Fruit fly (Drosophila melanogaster) whole organism, embryonic: ENCODE data around the gene Sptr.

Experiments used
- Bdp1 ChIP-seq: fragments of 200-800 bp; sonication (Bioruptor generic); optimal IDR thresholded peaks from 3 replicates; lab custom pipeline; 2016; ENCODE audit warnings: missing biosample characterization, missing genetic modification characterization
- Blimp-1 ChIP-seq: fragments of 200-800 bp; sonication (Bioruptor generic); optimal IDR thresholded peaks from 3 replicates; lab custom pipeline; 2018; ENCODE audit warnings: missing biosample characterization, missing genetic modification characterization, mild to moderate bottlenecking, moderate library complexity, missing genetic modification reagents
- CG10321 ChIP-seq: fragments of 200-800 bp; sonication (Bioruptor generic); IDR thresholded peaks from 2 replicates; pipeline ENCODE4 v1.3.6; 2022; ENCODE audit warnings: missing biosample characterization, missing genetic modification characterization
- CG10366 ChIP-seq: fragments of 200-800 bp; sonication (Bioruptor generic); IDR thresholded peaks from 2 replicates; pipeline ENCODE4 v1.3.6; 2022; ENCODE audit warnings: missing biosample characterization, missing genetic modification characterization
- CG11398 ChIP-seq: fragments of 200-800 bp; sonication (Bioruptor generic); optimal IDR thresholded peaks from 2 replicates; lab custom pipeline; 2016; ENCODE audit warnings: missing biosample characterization, missing genetic modification characterization
- CG11723 ChIP-seq: fragments of 200-800 bp; sonication (Bioruptor generic); optimal IDR thresholded peaks from 2 replicates; lab custom pipeline; 2017; ENCODE audit warnings: missing biosample characterization, mild to moderate bottlenecking, missing genetic modification characterization
- CG12391 ChIP-seq: fragments of 200-800 bp; sonication (Bioruptor generic); optimal IDR thresholded peaks from 3 replicates; lab custom pipeline; 2018; ENCODE audit warnings: missing biosample characterization, mild to moderate bottlenecking, missing genetic modification characterization, moderate library complexity
- CG16815 ChIP-seq: fragments of 200-800 bp; sonication (Bioruptor generic); optimal IDR thresholded peaks from 3 replicates; lab custom pipeline; 2017; ENCODE audit warnings: missing biosample characterization, mild to moderate bottlenecking, missing genetic modification characterization
- CG17612 ChIP-seq: fragments of 200-800 bp; sonication (Bioruptor generic); IDR thresholded peaks from 2 replicates; pipeline ENCODE4 v1.3.6; 2022; ENCODE audit warnings: missing biosample characterization, missing genetic modification characterization
- CG18011 ChIP-seq: fragments of 200-800 bp; sonication (Bioruptor generic); optimal IDR thresholded peaks from 2 replicates; lab custom pipeline; 2017; ENCODE audit warnings: missing biosample characterization, missing genetic modification characterization, mild to moderate bottlenecking, moderate library complexity, missing genotype
- CG18619 ChIP-seq: fragments of 200-800 bp; sonication (Bioruptor generic); optimal IDR thresholded peaks from 3 replicates; lab custom pipeline; 2017; ENCODE audit warnings: missing biosample characterization, mild to moderate bottlenecking, missing genetic modification characterization
- CG18764 ChIP-seq: fragments of 200-800 bp; sonication (Bioruptor generic); optimal IDR thresholded peaks from 3 replicates; lab custom pipeline; 2016; ENCODE audit warnings: missing biosample characterization, missing genetic modification characterization
- CG2712 ChIP-seq: fragments of 200-800 bp; optimal IDR thresholded peaks from 3 replicates; lab custom pipeline; 2019; ENCODE audit warnings: missing biosample characterization, mild to moderate bottlenecking, missing genetic modification characterization, moderate library complexity
- CG31224 ChIP-seq: fragments of 200-800 bp; sonication (Bioruptor generic); IDR thresholded peaks from 2 replicates; pipeline ENCODE4 v1.3.6; 2022; ENCODE audit warnings: missing biosample characterization, missing genetic modification characterization
- CG31365 ChIP-seq: fragments of 200-800 bp; sonication (Bioruptor generic); optimal IDR thresholded peaks from 2 replicates; lab custom pipeline; 2018; ENCODE audit warnings: missing biosample characterization, mild to moderate bottlenecking, missing genetic modification characterization
- CG34422 ChIP-seq: fragments of 200-800 bp; sonication (Bioruptor generic); IDR thresholded peaks from 3 replicates; pipeline ENCODE4 v1.3.6; 2022; ENCODE audit warnings: missing biosample characterization, missing genetic modification characterization
- CG4707 ChIP-seq: fragments of 200-800 bp; sonication (Bioruptor generic); optimal IDR thresholded peaks from 2 replicates; lab custom pipeline; 2018; ENCODE audit warnings: missing biosample characterization, mild to moderate bottlenecking, missing genetic modification characterization, moderate library complexity
- CG6683 ChIP-seq: fragments of 200-800 bp; sonication (Bioruptor generic); optimal IDR thresholded peaks from 2 replicates; lab custom pipeline; 2017; ENCODE audit warnings: missing biosample characterization, mild to moderate bottlenecking, missing genetic modification characterization, missing genetic modification reagents
- CG6813 ChIP-seq: fragments of 200-800 bp; sonication (Bioruptor generic); optimal IDR thresholded peaks from 2 replicates; lab custom pipeline; 2017; ENCODE audit warnings: missing biosample characterization, missing genetic modification characterization, mild to moderate bottlenecking, moderate library complexity, missing genetic modification reagents
- CG6854 ChIP-seq: fragments of 200-800 bp; sonication (Bioruptor generic); optimal IDR thresholded peaks from 3 replicates; lab custom pipeline; 2017; ENCODE audit warnings: missing biosample characterization, mild to moderate bottlenecking, missing genetic modification characterization
- CG7987 ChIP-seq: fragments of 200-800 bp; sonication (Bioruptor generic); optimal IDR thresholded peaks from 2 replicates; lab custom pipeline; 2018; ENCODE audit warnings: missing biosample characterization, mild to moderate bottlenecking, missing genetic modification characterization, moderate library complexity
- CG9609 ChIP-seq: fragments of 200-800 bp; sonication (Bioruptor generic); optimal IDR thresholded peaks from 3 replicates; lab custom pipeline; 2016; ENCODE audit warnings: missing biosample characterization, missing genetic modification characterization
- CkIIα-i1 ChIP-seq: fragments of 200-800 bp; sonication (Bioruptor generic); IDR thresholded peaks from 2 replicates; pipeline ENCODE4 v1.3.6; 2022; ENCODE audit warnings: missing biosample characterization, missing genetic modification characterization
- ERR ChIP-seq: fragments of 200-800 bp; sonication (Bioruptor generic); optimal IDR thresholded peaks from 2 replicates; lab custom pipeline; 2016; ENCODE audit warnings: missing biosample characterization, missing genetic modification characterization
- Ets65A ChIP-seq: fragments of 200-800 bp; sonication (Bioruptor generic); peaks from one replicate; lab custom pipeline; 2016; ENCODE audit warnings: missing biosample characterization, missing genetic modification characterization
- Fer1 ChIP-seq: fragments of 200-800 bp; sonication (Bioruptor generic); optimal IDR thresholded peaks from 2 replicates; lab custom pipeline; 2017; ENCODE audit warnings: missing biosample characterization, mild to moderate bottlenecking, missing genetic modification characterization
- H15 ChIP-seq: fragments of 200-800 bp; sonication (Bioruptor generic); IDR thresholded peaks from 3 replicates; pipeline ENCODE4 v1.3.6; 2022; ENCODE audit warnings: missing biosample characterization, missing genetic modification characterization
- Hey ChIP-seq: fragments of 200-800 bp; sonication (Bioruptor generic); optimal IDR thresholded peaks from 3 replicates; lab custom pipeline; 2018; ENCODE audit warnings: missing biosample characterization, mild to moderate bottlenecking, missing genetic modification characterization
- Hmr ChIP-seq: fragments of 200-800 bp; sonication (Bioruptor generic); optimal IDR thresholded peaks from 3 replicates; lab custom pipeline; 2017; ENCODE audit warnings: mild to moderate bottlenecking, missing biosample characterization, missing genetic modification reagents, missing genetic modification characterization
- Hr51 ChIP-seq, 2 experiments: fragments of 200-800 bp; sonication (Bioruptor generic); optimal IDR thresholded peaks; 2 replicates in 1 of 2; 3 replicates in 1 of 2; lab custom pipeline; 2016 to 2018; ENCODE audit warnings: missing biosample characterization in 2 of 2, missing genetic modification characterization in 2 of 2, mild to moderate bottlenecking in 1 of 2, moderate library complexity in 1 of 2
- Mrtf ChIP-seq: fragments of 200-800 bp; sonication (Bioruptor generic); IDR thresholded peaks from 3 replicates; pipeline ENCODE4 v1.3.6; 2022; ENCODE audit warnings: missing biosample characterization, missing genetic modification characterization
- Ptx1 ChIP-seq: fragments of 200-800 bp; sonication (Bioruptor generic); IDR thresholded peaks from 2 replicates; pipeline ENCODE4 v1.3.6; 2022; ENCODE audit warnings: missing biosample characterization, missing genetic modification characterization
- Rx ChIP-seq: fragments of 200-800 bp; sonication (Bioruptor generic); IDR thresholded peaks from 2 replicates; pipeline ENCODE4 v1.3.6; 2022; ENCODE audit warnings: missing biosample characterization, missing genetic modification characterization
- Usf ChIP-seq: fragments of 200-800 bp; sonication (Bioruptor generic); optimal IDR thresholded peaks from 2 replicates; lab custom pipeline; 2017; ENCODE audit warnings: missing genotype, missing biosample characterization, missing genetic modification characterization
- Xbp1 ChIP-seq: fragments of 200-800 bp; sonication (Bioruptor generic); optimal IDR thresholded peaks from 3 replicates; lab custom pipeline; 2016; ENCODE audit warnings: missing biosample characterization, mild to moderate bottlenecking, missing genetic modification characterization
- YL-1 ChIP-seq: fragments of 200-800 bp; sonication (Bioruptor generic); optimal IDR thresholded peaks from 3 replicates; lab custom pipeline; 2017; ENCODE audit warnings: missing biosample characterization, mild to moderate bottlenecking, missing genetic modification characterization
- al ChIP-seq: fragments of 200-800 bp; sonication (Bioruptor generic); IDR thresholded peaks from 2 replicates; pipeline ENCODE4 v1.3.6; 2022; ENCODE audit warnings: missing biosample characterization, missing genetic modification characterization
- aop ChIP-seq: fragments of 200-800 bp; sonication (Bioruptor generic); IDR thresholded peaks from 2 replicates; pipeline ENCODE4 v1.3.6; 2022; ENCODE audit warnings: missing biosample characterization, missing genetic modification characterization
- ap ChIP-seq: fragments of 200-800 bp; sonication (Bioruptor generic); IDR thresholded peaks from 2 replicates; pipeline ENCODE4 v1.3.6; 2022; ENCODE audit warnings: missing biosample characterization, missing genetic modification characterization
- emc ChIP-seq: fragments of 200-800 bp; sonication (Bioruptor generic); optimal IDR thresholded peaks from 2 replicates; lab custom pipeline; 2016; ENCODE audit warnings: missing biosample characterization, missing genetic modification characterization
- esg ChIP-seq: fragments of 200-800 bp; sonication (Bioruptor generic); conservative IDR thresholded peaks from 2 replicates; pipeline ENCODE4 v1.3.6; 2022; ENCODE audit warnings: missing biosample characterization, missing genetic modification characterization
- ewg ChIP-seq: fragments of 200-800 bp; sonication (Bioruptor generic); optimal IDR thresholded peaks from 3 replicates; lab custom pipeline; 2017; ENCODE audit warnings: mild to moderate bottlenecking, missing biosample characterization, missing genetic modification reagents, missing genetic modification characterization
- fd3F ChIP-seq: fragments of 200-800 bp; sonication (Bioruptor generic); optimal IDR thresholded peaks from 2 replicates; lab custom pipeline; 2018; ENCODE audit warnings: missing biosample characterization, mild to moderate bottlenecking, missing genetic modification characterization, moderate library complexity
- odd ChIP-seq: fragments of 200-800 bp; sonication (Bioruptor generic); optimal IDR thresholded peaks from 2 replicates; lab custom pipeline; 2017; ENCODE audit warnings: missing biosample characterization, mild to moderate bottlenecking, missing genetic modification characterization
- pum ChIP-seq: fragments of 200-800 bp; sonication (Bioruptor generic); optimal IDR thresholded peaks from 2 replicates; lab custom pipeline; 2016; ENCODE audit warnings: missing biosample characterization, missing genetic modification characterization
- sc ChIP-seq, 3 experiments: fragments of >200 bp in 2 of 3; fragments of 200-800 bp in 1 of 3; sonication (Bioruptor generic) in 1 of 3; optimal IDR thresholded peaks; 2 replicates in 2 of 3; 3 replicates in 1 of 3; lab custom pipeline; 2017; ENCODE audit warnings: mild to moderate bottlenecking in 1 of 3, missing biosample characterization in 1 of 3, missing genetic modification characterization in 1 of 3, missing genetic modification reagents in 1 of 3
- slbo ChIP-seq: fragments of 200-800 bp; sonication (Bioruptor generic); IDR thresholded peaks from 2 replicates; pipeline ENCODE4 v1.3.6; 2022; ENCODE audit warnings: missing biosample characterization, missing genetic modification characterization
- toy ChIP-seq: fragments of 200-800 bp; sonication (Bioruptor generic); IDR thresholded peaks from 2 replicates; pipeline ENCODE4 v1.3.6; 2022; ENCODE audit warnings: missing biosample characterization, missing genetic modification characterization
- tup ChIP-seq: fragments of 200-800 bp; sonication (Bioruptor generic); optimal IDR thresholded peaks from 2 replicates; lab custom pipeline; 2016; ENCODE audit warnings: missing biosample characterization, mild to moderate bottlenecking, missing genetic modification characterization, moderate library complexity

Sptr gene

dm6 chrX:8464378-8465036 is at the start of gene Sptr (continued):
- TF ChIP-seq tup (peak; percentile 35), CG34422 (GFP tag; lab: Robert Waterston, UW) (peak; percentile 88), Hmr (GFP tag; lab: Kevin White, UChicago) (peak; percentile 96), ERR (peak; percentile 70), CG7987 (GFP tag; lab: Kevin White, UChicago) (peak; percentile 43), Usf (GFP tag; lab: Kevin White, UChicago) (peak; percentile 69), Hey (tag; lab: Kevin White, UChicago) (peak; percentile 14), CG2712 (tag; lab: Kevin White, UChicago) (peak; percentile 80), Blimp-1 (GFP tag; lab: Kevin White, UChicago) (peak; percentile 73), Hr51 (GFP tag; optimal IDR thresholded peaks at IDR 0.05; lab: Kevin White, UChicago) (peak; percentile 64 to 94), CG9609 (GFP tag; lab: Kevin White, UChicago) (peak; percentile 47), al (GFP tag; lab: Robert Waterston, UW) (peak; percentile 88), CG6813 (GFP tag; lab: Kevin White, UChicago) (peak; percentile 91), CG18619 (GFP tag; lab: Kevin White, UChicago) (peak; percentile 81), Rx (GFP tag; lab: Robert Waterston, UW) (peak; percentile 82), ap (peak; percentile 80), ewg (GFP tag; lab: Kevin White, UChicago) (peak; percentile 66), CG6854 (peak; percentile 88), CG4707 (GFP tag; lab: Kevin White, UChicago) (peak; percentile 23), toy (GFP tag; lab: Robert Waterston, UW) (peak; percentile 73), CG6683 (peak; percentile 79), Ptx1 (GFP tag; lab: Robert Waterston, UW) (peak; percentile 90), CG18764 (GFP tag; lab: Kevin White, UChicago) (peak; percentile 66), CG31365 (tag; lab: Kevin White, UChicago) (peak; percentile 55), YL-1 (GFP tag; lab: Kevin White, UChicago) (peak; percentile 43), CG17612 (peak; percentile 81), CG16815 (GFP tag; lab: Kevin White, UChicago) (peak; percentile 42), CG10366 (peak; percentile 87), pum (peak; percentile 54), CG11723 (peak; percentile 68), Ets65A (GFP tag; lab: Kevin White, UChicago) (peak; percentile 93), Fer1 (peak; percentile 95), esg (GFP tag; lab: Robert Waterston, UW) (peak; percentile 85), slbo (peak; percentile 94), CG12391 (tag; lab: Kevin White, UChicago) (peak; percentile 88), Bdp1 (GFP tag; lab: Kevin White, UChicago) (peak; percentile 55), CkIIα-i1 (GFP tag; lab: Robert Waterston, UW) (no peak), CG11398 (GFP tag; lab: Kevin White, UChicago) (peak; percentile 46), H15 (GFP tag; lab: Robert Waterston, UW) (peak; percentile 90), Xbp1 (GFP tag; lab: Kevin White, UChicago) (peak; percentile 88), aop (GFP tag; lab: Robert Waterston, UW) (peak; percentile 56; the same call in 1 of the 2 replicates), CG10321 (peak; percentile 64; the same call in 1 of the 2 replicates), Mrtf (GFP tag; lab: Robert Waterston, UW) (peak; percentile 89), emc (GFP tag; lab: Kevin White, UChicago) (peak; percentile 61), odd (GFP tag; lab: Kevin White, UChicago) (peak; percentile 86), CG31224 (peak; percentile 82), sc (optimal IDR thresholded peaks at IDR 0.05; lab: Kevin White, UChicago) (no peak), sc (GFP tag; optimal IDR thresholded peaks at IDR 0.05; lab: Kevin White, UChicago) (peak; percentile 28), CG18011 (GFP tag; lab: Kevin White, UChicago) (peak; percentile 92), fd3F (GFP tag; lab: Kevin White, UChicago) (peak; percentile 86)
